Fruit fly (Drosophila melanogaster) whole organism, wandering third instar larva: ENCODE measurements around the gene CG31139.
A peak's percentile ranks its signal among the peaks of the same experiment; 100 is the strongest.

ENCODE experiments used
- Abd-B ChIP-seq: fragments of >200 bp; optimal IDR thresholded peaks from 2 replicates; lab custom pipeline; 2017; ENCODE audit warnings: missing biosample characterization, missing genetic modification characterization
- CG32264 ChIP-seq: fragments of 200-800 bp; sonication (Bioruptor generic); optimal IDR thresholded peaks from 2 replicates; lab custom pipeline; 2016; ENCODE audit warnings: missing biosample characterization, missing genetic modification characterization
- CG9705 ChIP-seq: fragments of 200-800 bp; sonication (Bioruptor generic); optimal IDR thresholded peaks from 2 replicates; lab custom pipeline; 2018; ENCODE audit warnings: missing biosample characterization, mild to moderate bottlenecking, missing genetic modification characterization
- CrebA ChIP-seq: fragments of 200-800 bp; sonication (Bioruptor generic); optimal IDR thresholded peaks from 2 replicates; lab custom pipeline; 2016; ENCODE audit warnings: missing biosample characterization, mild to moderate bottlenecking, missing genetic modification characterization, borderline replicate concordance
- Dfd ChIP-seq: fragments of >200 bp; optimal IDR thresholded peaks from 2 replicates; lab custom pipeline; 2017; ENCODE audit warnings: missing biosample characterization, missing genetic modification characterization
- Dif ChIP-seq: fragments of 200-275, 200-300 bp; sonication (Bioruptor generic); optimal IDR thresholded peaks from 2 replicates; lab custom pipeline; 2018; ENCODE audit warnings: missing biosample characterization, missing genetic modification characterization; ENCODE audit not compliant: partially characterized antibody
- GATAd ChIP-seq: sonication (Bioruptor generic); optimal IDR thresholded peaks from 2 replicates; lab custom pipeline; 2016; ENCODE audit warnings: missing biosample characterization, missing genetic modification characterization
- HLH106 ChIP-seq: fragments of 200-800 bp; optimal IDR thresholded peaks from 3 replicates; lab custom pipeline; 2019; ENCODE audit warnings: missing biosample characterization, mild to moderate bottlenecking, missing genetic modification characterization, moderate library complexity
- Hnf4 ChIP-seq: fragments of 200-800 bp; sonication (Bioruptor generic); optimal IDR thresholded peaks from 2 replicates; lab custom pipeline; 2016; ENCODE audit warnings: missing biosample characterization, mild to moderate bottlenecking, missing genetic modification characterization
- Hr78 ChIP-seq: fragments of >200 bp; optimal IDR thresholded peaks from 2 replicates; lab custom pipeline; 2017; ENCODE audit warnings: missing biosample characterization, missing genetic modification characterization
- Hr83 ChIP-seq: fragments of 200-300 bp; sonication (Bioruptor generic); optimal IDR thresholded peaks from 2 replicates; lab custom pipeline; 2016; ENCODE audit warnings: missing biosample characterization, mild to moderate bottlenecking, missing genetic modification characterization, moderate library complexity; ENCODE audit not compliant: poor library complexity, severe bottlenecking
- Jra ChIP-seq: sonication (Bioruptor generic); optimal IDR thresholded peaks from 2 replicates; lab custom pipeline; 2016; ENCODE audit warnings: missing biosample characterization, missing genetic modification characterization
- Mio ChIP-seq: sonication (Bioruptor generic); optimal IDR thresholded peaks from 2 replicates; lab custom pipeline; 2016; ENCODE audit warnings: missing biosample characterization, missing genetic modification characterization
- Myc ChIP-seq: fragments of >200 bp; optimal IDR thresholded peaks from 2 replicates; lab custom pipeline; 2017
- N ChIP-seq: fragments of >200 bp; optimal IDR thresholded peaks from 2 replicates; lab custom pipeline; 2018; ENCODE audit warnings: missing biosample characterization, missing external identifiers, missing genetic modification characterization
- OdsH ChIP-seq: fragments of 200-800 bp; sonication (Bioruptor generic); optimal IDR thresholded peaks from 2 replicates; lab custom pipeline; 2016; ENCODE audit warnings: missing biosample characterization, mild to moderate bottlenecking, missing genetic modification characterization
- Rel ChIP-seq, 2 experiments: fragments of 200-800 bp; sonication (Bioruptor generic) in 1 of 2; optimal IDR thresholded peaks; 2 replicates in 1 of 2; 3 replicates in 1 of 2; lab custom pipeline; 2016 to 2019; ENCODE audit warnings: mild to moderate bottlenecking in 2 of 2, missing biosample characterization in 2 of 2, missing genetic modification characterization in 2 of 2, moderate library complexity in 1 of 2
- Sp1 ChIP-seq: fragments of 200-800 bp; sonication (Bioruptor generic); optimal IDR thresholded peaks from 3 replicates; lab custom pipeline; 2019; ENCODE audit warnings: missing biosample characterization, mild to moderate bottlenecking, missing genetic modification characterization, moderate library complexity
- Vsx2 ChIP-seq: fragments of 200-300, 225-300 bp; sonication (Bioruptor generic); optimal IDR thresholded peaks from 2 replicates; lab custom pipeline; 2018; ENCODE audit warnings: missing biosample characterization, missing genetic modification characterization; ENCODE audit not compliant: partially characterized antibody
- br ChIP-seq: fragments of 200-800 bp; sonication (Bioruptor generic); optimal IDR thresholded peaks from 2 replicates; lab custom pipeline; 2016; ENCODE audit warnings: missing biosample characterization, missing genetic modification characterization
- brk ChIP-seq: fragments of 200-800 bp; sonication (Bioruptor generic); optimal IDR thresholded peaks from 2 replicates; lab custom pipeline; 2016; ENCODE audit warnings: missing biosample characterization, mild to moderate bottlenecking, missing genetic modification characterization
- dl ChIP-seq, 2 experiments: fragments of 175-275, 200-275 bp in 1 of 2; fragments of 200-275 bp in 1 of 2; sonication (Bioruptor generic); optimal IDR thresholded peaks; lab custom pipeline; 2018; ENCODE audit warnings: mild to moderate bottlenecking in 2 of 2, missing biosample characterization in 2 of 2, missing genetic modification characterization in 2 of 2, moderate library complexity in 2 of 2; ENCODE audit not compliant: partially characterized antibody in 2 of 2, insufficient read depth in 1 of 2
- dmrt93B ChIP-seq: fragments of 200-800 bp; sonication (Bioruptor generic); optimal IDR thresholded peaks from 2 replicates; lab custom pipeline; 2018; ENCODE audit warnings: missing biosample characterization, mild to moderate bottlenecking, missing genetic modification characterization
- dsf ChIP-seq: sonication (Bioruptor generic); optimal IDR thresholded peaks from 2 replicates; lab custom pipeline; 2016; ENCODE audit warnings: missing biosample characterization, missing genetic modification characterization, borderline replicate concordance
- ey ChIP-seq: fragments of 200-800 bp; sonication (Bioruptor generic); optimal IDR thresholded peaks from 2 replicates; lab custom pipeline; 2016; ENCODE audit warnings: missing biosample characterization, missing genetic modification characterization
- foxo ChIP-seq, 2 experiments: fragments of 200-800 bp; sonication (Bioruptor generic); optimal IDR thresholded peaks; 2 replicates in 1 of 2; 3 replicates in 1 of 2; lab custom pipeline; 2016 to 2017; ENCODE audit warnings: missing biosample characterization in 2 of 2, missing genetic modification characterization in 2 of 2
- fru ChIP-seq: fragments of 200-800 bp; sonication (Bioruptor generic); optimal IDR thresholded peaks from 3 replicates; lab custom pipeline; 2016; ENCODE audit warnings: missing biosample characterization, mild to moderate bottlenecking, missing genetic modification characterization
- h ChIP-seq: fragments of 200-800 bp; sonication (Bioruptor generic); optimal IDR thresholded peaks from 3 replicates; lab custom pipeline; 2016; ENCODE audit warnings: missing biosample characterization, mild to moderate bottlenecking, missing genetic modification characterization
- jim ChIP-seq: fragments of 175-275, 200-325 bp; sonication (Bioruptor generic); optimal IDR thresholded peaks from 2 replicates; lab custom pipeline; 2016; ENCODE audit warnings: missing biosample characterization, mild to moderate bottlenecking, missing genetic modification characterization
- lola ChIP-seq: fragments of >200 bp; optimal IDR thresholded peaks from 2 replicates; lab custom pipeline; 2017; ENCODE audit warnings: missing biosample characterization, missing genetic modification characterization
- pan ChIP-seq: fragments of >200 bp; optimal IDR thresholded peaks from 2 replicates; lab custom pipeline; 2017
- psq ChIP-seq: fragments of 200-800 bp; sonication (Bioruptor generic); optimal IDR thresholded peaks from 3 replicates; lab custom pipeline; 2017; ENCODE audit warnings: missing biosample characterization, mild to moderate bottlenecking, missing genetic modification characterization, moderate library complexity
- rgr ChIP-seq: fragments of 200-800 bp; sonication (Bioruptor generic); optimal IDR thresholded peaks from 3 replicates; lab custom pipeline; 2016; ENCODE audit warnings: missing biosample characterization, mild to moderate bottlenecking, missing genetic modification characterization
- sage ChIP-seq: fragments of 200-800 bp; sonication (Bioruptor generic); optimal IDR thresholded peaks from 2 replicates; lab custom pipeline; 2016; ENCODE audit warnings: missing biosample characterization, mild to moderate bottlenecking, missing genetic modification characterization
- sv ChIP-seq: fragments of 200-800 bp; sonication (Bioruptor generic); optimal IDR thresholded peaks from 3 replicates; lab custom pipeline; 2016; ENCODE audit warnings: missing biosample characterization, missing genetic modification characterization
- tai ChIP-seq: sonication (Bioruptor generic); optimal IDR thresholded peaks from 2 replicates; lab custom pipeline; 2016; ENCODE audit warnings: missing biosample characterization, missing genetic modification characterization
- usp ChIP-seq: fragments of >200 bp; optimal IDR thresholded peaks from 2 replicates; lab custom pipeline; 2017; ENCODE audit warnings: missing biosample characterization, missing genetic modification characterization
- woc ChIP-seq: sonication (Bioruptor generic); optimal IDR thresholded peaks from 2 replicates; lab custom pipeline; 2016; ENCODE audit warnings: missing biosample characterization, mild to moderate bottlenecking, missing genetic modification characterization

Gene CG31139

dm6 chr3R:22751111-22751510 is 2.3 kb upstream of the CG31139 start:
- TF ChIP-seq fru (GFP tag; lab: Kevin White, UChicago) = no peak
- TF ChIP-seq CrebA = no peak
- peak; percentile 11 for TF ChIP-seq rgr (GFP tag; lab: Kevin White, UChicago)
- no peak for TF ChIP-seq pan (lab: Kevin White, UChicago)
- TF ChIP-seq ey (GFP tag; lab: Kevin White, UChicago) = peak; percentile 5
- TF ChIP-seq N (GFP tag; lab: Kevin White, UChicago) = peak; percentile 6
- TF ChIP-seq sv = no peak
- TF ChIP-seq sage (GFP tag; lab: Kevin White, UChicago) = no peak
- TF ChIP-seq usp (GFP tag; lab: Kevin White, UChicago) = no peak
- no peak for TF ChIP-seq tai (GFP tag; lab: Kevin White, UChicago)
- no peak for TF ChIP-seq Hr83 (GFP tag; lab: Kevin White, UChicago)
- TF ChIP-seq Hnf4 (GFP tag; lab: Kevin White, UChicago) = no peak

- no peak for TF ChIP-seq Jra
- TF ChIP-seq usp (GFP tag; lab: Kevin White, UChicago) = no peak
- no peak for TF ChIP-seq Myc (lab: Kevin White, UChicago)
- peak; percentile 49 for TF ChIP-seq GATAd
- TF ChIP-seq pan (lab: Kevin White, UChicago) = no peak
- no peak for TF ChIP-seq Dif (GFP tag; lab: Kevin White, UChicago)
- TF ChIP-seq Hnf4 (GFP tag; lab: Kevin White, UChicago) = no peak
- no peak for TF ChIP-seq dl (GFP tag; optimal IDR thresholded peaks at IDR 0.05; lab: Kevin White, UChicago; ENCODE audit: insufficient read depth in 1 of 2, partially characterized antibody in 2 of 2)
- TF ChIP-seq Hr83 (GFP tag; lab: Kevin White, UChicago) = peak; percentile 82
- TF ChIP-seq Hr78 (GFP tag; lab: Kevin White, UChicago) = no peak
- peak; percentile 64 for TF ChIP-seq psq (GFP tag; lab: Kevin White, UChicago)
- TF ChIP-seq dmrt93B = no peak
- peak; percentile 89 for TF ChIP-seq rgr (GFP tag; lab: Kevin White, UChicago)
- TF ChIP-seq sage (GFP tag; lab: Kevin White, UChicago) = no peak
- no peak for TF ChIP-seq Rel (GFP tag; optimal IDR thresholded peaks at IDR 0.05; lab: Kevin White, UChicago)
- peak; percentile 56 for TF ChIP-seq Rel (tag; optimal IDR thresholded peaks at IDR 0.05; lab: Kevin White, UChicago)
- TF ChIP-seq sv = peak; percentile 69
- TF ChIP-seq CG9705 (GFP tag; lab: Kevin White, UChicago) = peak; percentile 78
- TF ChIP-seq br (GFP tag; lab: Kevin White, UChicago) = peak; percentile 85
- TF ChIP-seq CG32264 = no peak
- no peak for TF ChIP-seq dsf (GFP tag; lab: Kevin White, UChicago)
- TF ChIP-seq brk = no peak
- TF ChIP-seq jim (GFP tag; lab: Kevin White, UChicago) = no peak
- TF ChIP-seq tai (GFP tag; lab: Kevin White, UChicago) = no peak
- peak; percentile 86 for TF ChIP-seq fru (GFP tag; lab: Kevin White, UChicago)
- peak; percentile 65 for TF ChIP-seq OdsH (GFP tag; lab: Kevin White, UChicago)
- no peak for TF ChIP-seq Abd-B (GFP tag; lab: Kevin White, UChicago)
- TF ChIP-seq woc (GFP tag; lab: Kevin White, UChicago) = no peak
- TF ChIP-seq foxo (GFP tag; optimal IDR thresholded peaks at IDR 0.05; lab: Kevin White, UChicago) = peak; percentile 59 to 90
- TF ChIP-seq Dfd (GFP tag; lab: Kevin White, UChicago) = no peak
- TF ChIP-seq Vsx2 (GFP tag; lab: Kevin White, UChicago) = no peak
- TF ChIP-seq Sp1 (GFP tag; lab: Kevin White, UChicago) = peak; percentile 83
- no peak for TF ChIP-seq CrebA
- peak; percentile 8 for TF ChIP-seq h (GFP tag; lab: Kevin White, UChicago)
- no peak for TF ChIP-seq N (GFP tag; lab: Kevin White, UChicago)
- TF ChIP-seq HLH106 (tag; lab: Kevin White, UChicago) = peak; percentile 86
- TF ChIP-seq Mio (GFP tag; lab: Kevin White, UChicago) = no peak
- peak; percentile 86 for TF ChIP-seq ey (GFP tag; lab: Kevin White, UChicago)
- TF ChIP-seq lola (GFP tag; lab: Kevin White, UChicago) = no peak
Observed at dm6 chr3R:22750534-22750947, 1.7 kb upstream of the CG31139 start, which contains the start of the genes rumi, CG7029 and Usp12-46. Gene rumi (minus strand): TSS chr3R:22750597. Gene CG7029 (plus strand): TSS chr3R:22750901. Gene Usp12-46 (plus strand): TSS chr3R:22750901.
